Fruit fly (Drosophila melanogaster): Measurements from ENCODE around the gene CG44198.
A peak's percentile ranks its signal among the peaks of the same experiment; 100 is the strongest.

The CG44198 gene

dm6 chr2L:13157903-13158302 is 39.0 kb upstream of the CG44198 start (continued):
- TF ChIP-seq pan (optimal IDR thresholded peaks at IDR 0.05) = no peak
- peak in 1 of 2 experiments; percentile 15 for TF ChIP-seq pan (GFP tag; optimal IDR thresholded peaks at IDR 0.05 in 1 of 2, IDR thresholded peaks at IDR 0.05 in 1 of 2)
- TF ChIP-seq CG6854 (GFP tag; optimal IDR thresholded peaks at IDR 0.05) = peak; percentile 3
- 0 out of 2 replicates have a peak, but pooled peaks have one; percentile 11 for TF ChIP-seq onecut (GFP tag; IDR thresholded peaks at IDR 0.05)
- peak; percentile 22 for TF ChIP-seq CG15514 (GFP tag; optimal IDR thresholded peaks at IDR 0.05)
- no peak for TF ChIP-seq CG34224 (GFP tag; IDR thresholded peaks at IDR 0.05; ENCODE audit: partially characterized antibody)
- TF ChIP-seq usp (GFP tag; optimal IDR thresholded peaks at IDR 0.05) = no peak
- peak; percentile 51 for TF ChIP-seq HHEX (GFP tag; optimal IDR thresholded peaks at IDR 0.05)
- peak; percentile 51 for TF ChIP-seq mirr (GFP tag; optimal IDR thresholded peaks at IDR 0.05)
- TF ChIP-seq caup (GFP tag; optimal IDR thresholded peaks at IDR 0.05; ENCODE audit: severe bottlenecking) = peak; percentile 1
- TF ChIP-seq Fer1 (GFP tag; optimal IDR thresholded peaks at IDR 0.05) = peak; percentile 38
- TF ChIP-seq CG6254 (GFP tag; optimal IDR thresholded peaks at IDR 0.05) = peak; percentile 11
- no peak for TF ChIP-seq Dref (GFP tag; IDR thresholded peaks at IDR 0.05)
- TF ChIP-seq klu (GFP tag; IDR thresholded peaks at IDR 0.05) = no peak
- TF ChIP-seq bcd (GFP tag; optimal IDR thresholded peaks at IDR 0.05) = peak; percentile 6
- TF ChIP-seq CG3281 (GFP tag; optimal IDR thresholded peaks at IDR 0.05) = peak; percentile 51
- no peak for TF ChIP-seq ttk (GFP tag; IDR thresholded peaks at IDR 0.05)
- peak; percentile 33 for TF ChIP-seq CG7987 (GFP tag; optimal IDR thresholded peaks at IDR 0.05)
- TF ChIP-seq CG32532 (GFP tag; IDR thresholded peaks at IDR 0.05) = peak; percentile 33; the same call in 1 of the 2 replicates
- peak; percentile 42 for TF ChIP-seq Meics (GFP tag; optimal IDR thresholded peaks at IDR 0.05)
- peak in 1 of 2 experiments; percentile 89 for TF ChIP-seq insv (GFP tag; optimal IDR thresholded peaks at IDR 0.05)
- TF ChIP-seq Med (GFP tag) = peak; percentile 87
- TF ChIP-seq Dp (GFP tag; optimal IDR thresholded peaks at IDR 0.05) = no peak
- TF ChIP-seq CG15073 (GFP tag; optimal IDR thresholded peaks at IDR 0.05) = no peak
- peak; percentile 39 for TF ChIP-seq Fer3 (tag; optimal IDR thresholded peaks at IDR 0.05)
- no peak for TF ChIP-seq CG4707 (GFP tag; optimal IDR thresholded peaks at IDR 0.05)
- peak; percentile 6 for TF ChIP-seq CG12071 (GFP tag; optimal IDR thresholded peaks at IDR 0.05)
- peak; percentile 14 for TF ChIP-seq CG2116 (GFP tag; optimal IDR thresholded peaks at IDR 0.05)
- peak; percentile 51 for TF ChIP-seq CG6765 (GFP tag; optimal IDR thresholded peaks at IDR 0.05)
- peak; percentile 15 for TF ChIP-seq Elba2 (GFP tag; optimal IDR thresholded peaks at IDR 0.05)
- peak; percentile 8 for TF ChIP-seq CG12219 (GFP tag; optimal IDR thresholded peaks at IDR 0.05)
- peak; percentile 67 for TF ChIP-seq CG13296 (GFP tag; optimal IDR thresholded peaks at IDR 0.05)
- TF ChIP-seq cg (GFP tag; optimal IDR thresholded peaks at IDR 0.05) = peak; percentile 21
- 0 out of 2 replicates have a peak, but pooled peaks have one; percentile 31 for TF ChIP-seq CG16779 (GFP tag; IDR thresholded peaks at IDR 0.05)

- TF ChIP-seq Fer3 (tag; optimal IDR thresholded peaks at IDR 0.05) (peak; percentile 11), da (GFP tag; optimal IDR thresholded peaks at IDR 0.05) (no peak), Nf-YC (tag; optimal IDR thresholded peaks at IDR 0.05) (peak; percentile 26), CG10209 (GFP tag; optimal IDR thresholded peaks at IDR 0.05) (peak; percentile 3), Ptx1 (GFP tag; IDR thresholded peaks at IDR 0.05) (0 out of 2 replicates have a peak, but pooled peaks have one; percentile 25), Drgx (GFP tag; IDR thresholded peaks at IDR 0.05) (peak; percentile 49; the same call in 1 of the 2 replicates), dmrt99B (tag; optimal IDR thresholded peaks at IDR 0.05) (peak; percentile 33), CG12391 (tag; optimal IDR thresholded peaks at IDR 0.05) (peak; percentile 22), Mad (GFP tag; optimal IDR thresholded peaks at IDR 0.05) (no peak), CG12659 (GFP tag; optimal IDR thresholded peaks at IDR 0.05) (peak; percentile 12), Oaz (GFP tag; IDR thresholded peaks at IDR 0.05) (0 out of 2 replicates have a peak, but pooled peaks have one; percentile 29), usp (GFP tag; optimal IDR thresholded peaks at IDR 0.05) (no peak), tgo (GFP tag; IDR thresholded peaks at IDR 0.05) (peak; percentile 53; the same call in 2 of the 3 replicates), dm (GFP tag; optimal IDR thresholded peaks at IDR 0.05) (no peak), CG17361 (GFP tag; IDR thresholded peaks at IDR 0.05) (0 out of 3 replicates have a peak, but pooled peaks have one; percentile 37), row (GFP tag; IDR thresholded peaks at IDR 0.05) (peak; percentile 44; the same call in 1 of the 3 replicates), CG18476 (GFP tag; optimal IDR thresholded peaks at IDR 0.05) (no peak), PHDP (tag; optimal IDR thresholded peaks at IDR 0.05) (peak; percentile 46), dmrt11E (tag; optimal IDR thresholded peaks at IDR 0.05) (no peak)
Measured at dm6 chr2L:13156349-13156748, 37.4 kb upstream of the CG44198 start.
